Worm (Caenorhabditis elegans) whole organism, L2 larva: ENCODE data around the gene F10B5.3.

Experiments
- C34F6.9 ChIP-seq: fragments of 150-350 bp; optimal IDR thresholded peaks from 2 replicates; lab custom pipeline; 2014; ENCODE audit warnings: missing biosample characterization, missing genetic modification characterization
- R02D3.7 ChIP-seq: fragments of 150-350 bp; optimal IDR thresholded peaks from 2 replicates; lab custom pipeline; 2014; ENCODE audit warnings: missing biosample characterization, missing genetic modification characterization
- Y55F3AM.14 ChIP-seq: fragments of 200-800 bp; sonication (Bioruptor generic); optimal IDR thresholded peaks from 2 replicates; lab custom pipeline; 2018; ENCODE audit warnings: mild to moderate bottlenecking, missing genetic modification characterization, missing compliant biosample characterization
- ZK546.5 ChIP-seq: sonication (generic microtip); optimal IDR thresholded peaks from 2 replicates; lab custom pipeline; 2017; ENCODE audit warnings: missing biosample characterization, missing genetic modification characterization
- alr-1 ChIP-seq: fragments of 150-350 bp; optimal IDR thresholded peaks from 2 replicates; lab custom pipeline; 2014; ENCODE audit warnings: missing biosample characterization, missing genetic modification characterization
- aly-2 ChIP-seq: fragments of 150-350 bp; optimal IDR thresholded peaks from 2 replicates; lab custom pipeline; 2014; ENCODE audit warnings: missing biosample characterization, missing genetic modification characterization
- ceh-82 ChIP-seq: fragments of 150-350 bp; optimal IDR thresholded peaks from 2 replicates; lab custom pipeline; 2014; ENCODE audit warnings: missing biosample characterization, missing genetic modification characterization
- crh-2 ChIP-seq: sonication (generic microtip); optimal IDR thresholded peaks from 2 replicates; lab custom pipeline; 2017; ENCODE audit warnings: missing biosample characterization, missing genetic modification characterization
- dmd-4 ChIP-seq: sonication (generic microtip); optimal IDR thresholded peaks from 2 replicates; lab custom pipeline; 2017; ENCODE audit warnings: missing biosample characterization, missing genetic modification characterization
- egl-27 ChIP-seq: sonication (generic microtip); optimal IDR thresholded peaks from 3 replicates; lab custom pipeline; 2017; ENCODE audit warnings: missing biosample characterization, missing genetic modification reagents, missing genetic modification characterization
- fos-1 ChIP-seq: fragments of 150-350 bp; optimal IDR thresholded peaks from 2 replicates; lab custom pipeline; 2014; ENCODE audit warnings: missing biosample characterization, missing genetic modification characterization
- gmeb-1 ChIP-seq: fragments of 150-350 bp; optimal IDR thresholded peaks from 2 replicates; lab custom pipeline; 2014; ENCODE audit warnings: missing biosample characterization, missing genetic modification characterization
- lin-11 ChIP-seq: fragments of 150-350 bp; sonication (generic microtip); optimal IDR thresholded peaks from 2 replicates; lab custom pipeline; 2014; ENCODE audit warnings: missing biosample characterization, missing genetic modification characterization, inconsistent platforms, mixed read lengths
- lin-13 ChIP-seq: fragments of 150-350 bp; optimal IDR thresholded peaks from 2 replicates; lab custom pipeline; 2014; ENCODE audit warnings: missing biosample characterization, missing genetic modification reagents, missing genetic modification characterization
- lin-39 ChIP-seq: fragments of 150-350 bp; optimal IDR thresholded peaks from 2 replicates; lab custom pipeline; 2014; ENCODE audit warnings: missing biosample characterization, missing genetic modification reagents, missing genetic modification characterization
- lsy-2 ChIP-seq, 2 experiments: fragments of 150-350 bp in 1 of 2; sonication (generic microtip) in 1 of 2; optimal IDR thresholded peaks; 2 replicates each; lab custom pipeline; 2014 to 2017; ENCODE audit warnings: missing biosample characterization in 2 of 2, missing genetic modification characterization in 2 of 2
- mab-5 ChIP-seq: fragments of 150-350 bp; optimal IDR thresholded peaks from 2 replicates; lab custom pipeline; 2014; ENCODE audit warnings: missing biosample characterization, missing genetic modification characterization
- mbf-1 ChIP-seq: sonication (generic microtip); optimal IDR thresholded peaks from 2 replicates; lab custom pipeline; 2017; ENCODE audit warnings: missing biosample characterization, missing genetic modification characterization
- mdl-1 ChIP-seq, 2 experiments: fragments of 150-350 bp in 1 of 2; sonication (generic microtip) in 1 of 2; optimal IDR thresholded peaks; 2 replicates each; lab custom pipeline; 2017; ENCODE audit warnings: missing biosample characterization in 2 of 2, missing genetic modification characterization in 2 of 2
- nhr-10 ChIP-seq: sonication (generic microtip); optimal IDR thresholded peaks from 2 replicates; lab custom pipeline; 2017; ENCODE audit warnings: missing biosample characterization, missing genetic modification characterization
- nhr-11 ChIP-seq: fragments of 150-350 bp; optimal IDR thresholded peaks from 2 replicates; lab custom pipeline; 2014; ENCODE audit warnings: missing biosample characterization, missing genetic modification characterization
- nhr-12 ChIP-seq: fragments of 150-350 bp; optimal IDR thresholded peaks from 2 replicates; lab custom pipeline; 2014; ENCODE audit warnings: missing biosample characterization, missing genetic modification characterization
- nhr-21 ChIP-seq: fragments of 150-350 bp; optimal IDR thresholded peaks from 2 replicates; lab custom pipeline; 2014; ENCODE audit warnings: missing biosample characterization, missing genetic modification characterization
- nhr-23 ChIP-seq: fragments of 150-350 bp; optimal IDR thresholded peaks from 2 replicates; lab custom pipeline; 2014; ENCODE audit warnings: missing biosample characterization, missing genetic modification reagents, missing genetic modification characterization
- nhr-25 ChIP-seq: fragments of 150-350 bp; sonication (generic microtip); optimal IDR thresholded peaks from 3 replicates; lab custom pipeline; 2014; ENCODE audit warnings: missing biosample characterization, missing genetic modification characterization
- nhr-77 ChIP-seq: fragments of 150-350 bp; optimal IDR thresholded peaks from 2 replicates; lab custom pipeline; 2014; ENCODE audit warnings: missing biosample characterization, missing genetic modification characterization
- peb-1 ChIP-seq: fragments of 150-350 bp; optimal IDR thresholded peaks from 2 replicates; lab custom pipeline; 2014; ENCODE audit warnings: missing biosample characterization, missing genetic modification characterization
- skn-1 ChIP-seq: sonication (generic microtip); optimal IDR thresholded peaks from 2 replicates; lab custom pipeline; 2017; ENCODE audit warnings: missing biosample characterization, missing genetic modification characterization
- sma-3 ChIP-seq: sonication (generic microtip); optimal IDR thresholded peaks from 2 replicates; lab custom pipeline; 2016; ENCODE audit warnings: missing genetic modification reagents, missing genetic modification characterization, missing compliant biosample characterization
- sma-9 ChIP-seq, 2 experiments: fragments of 150-350 bp in 1 of 2; sonication (generic microtip) in 1 of 2; optimal IDR thresholded peaks; 2 replicates each; lab custom pipeline; 2014 to 2016; ENCODE audit warnings: missing genetic modification characterization in 2 of 2, mild to moderate bottlenecking in 1 of 2, missing biosample characterization in 1 of 2, missing compliant biosample characterization in 1 of 2, missing genetic modification reagents in 1 of 2, moderate library complexity in 1 of 2
- snpc-4 ChIP-seq: fragments of 150-350 bp; optimal IDR thresholded peaks from 2 replicates; lab custom pipeline; 2014; ENCODE audit warnings: missing biosample characterization, missing genetic modification characterization
- unc-39 ChIP-seq: fragments of 150-350 bp; optimal IDR thresholded peaks from 2 replicates; lab custom pipeline; 2014; ENCODE audit warnings: missing biosample characterization, missing genetic modification characterization
- unc-55 ChIP-seq: fragments of 150-350 bp; sonication (generic microtip); optimal IDR thresholded peaks from 3 replicates; lab custom pipeline; 2014; ENCODE audit warnings: missing biosample characterization, missing genetic modification reagents, missing genetic modification characterization
- unc-62 ChIP-seq: fragments of 150-350 bp; optimal IDR thresholded peaks from 2 replicates; lab custom pipeline; 2014; ENCODE audit warnings: missing biosample characterization, missing genetic modification reagents, missing genetic modification characterization
- zag-1 ChIP-seq: fragments of 150-350 bp; optimal IDR thresholded peaks from 2 replicates; lab custom pipeline; 2014; ENCODE audit warnings: missing biosample characterization, missing genetic modification characterization
- ztf-11 ChIP-seq: sonication (generic microtip); optimal IDR thresholded peaks from 2 replicates; lab custom pipeline; 2017; ENCODE audit warnings: missing biosample characterization, missing genetic modification characterization
- ztf-4 ChIP-seq: fragments of 150-350 bp; optimal IDR thresholded peaks from 2 replicates; lab custom pipeline; 2014; ENCODE audit warnings: missing biosample characterization, missing genetic modification characterization

The F10B5.3 gene

ce11 chrII:8174148-8174547 lies 24.3 kb upstream of the F10B5.3 start:
- TF ChIP-seq gmeb-1 (no peak), lin-11 (no peak), peb-1 (no peak), fos-1 (tag; lab: Kevin White, UChicago) (no peak), mbf-1 (no peak), aly-2 (tag; lab: Kevin White, UChicago) (no peak), nhr-25 (tag; lab: Kevin White, UChicago) (no peak), alr-1 (tag; lab: Kevin White, UChicago) (no peak), lin-13 (no peak), dmd-4 (no peak), nhr-23 (tag; lab: Kevin White, UChicago) (no peak), snpc-4 (no peak), sma-9 (GFP tag; optimal IDR thresholded peaks at IDR 0.05; lab: Kevin White, UChicago) (no peak), sma-9 (tag; optimal IDR thresholded peaks at IDR 0.05; lab: Kevin White, UChicago) (no peak), egl-27 (tag; lab: Kevin White, UChicago) (no peak), ztf-4 (tag; lab: Kevin White, UChicago) (no peak), unc-62 (GFP tag; lab: Kevin White, UChicago) (no peak), skn-1 (tag; lab: Kevin White, UChicago) (no peak), lin-39 (no peak), unc-39 (no peak), R02D3.7 (tag; lab: Kevin White, UChicago) (no peak)
- TF ChIP-seq, all 48 proteins: peak for 0

ce11 chrII:8173449-8173848 lies 23.6 kb upstream of the F10B5.3 start, which contains the start of the genes decr-1.3 and T05C12.1:
TSS of gene decr-1.3 (minus strand) at chrII:8173549.
TSS of gene T05C12.1 (plus strand) at chrII:8173680.
- no peak for TF ChIP-seq skn-1 (tag; lab: Kevin White, UChicago)
- TF ChIP-seq unc-55 (GFP tag; lab: Kevin White, UChicago), result no peak
- no peak for TF ChIP-seq lin-39
- no peak for TF ChIP-seq zag-1 (tag; lab: Kevin White, UChicago)
- TF ChIP-seq nhr-11 (tag; lab: Kevin White, UChicago), result no peak
- TF ChIP-seq mdl-1 (tag; optimal IDR thresholded peaks at IDR 0.05; lab: Kevin White, UChicago), result no peak
- no peak for TF ChIP-seq nhr-25 (tag; lab: Kevin White, UChicago)
- TF ChIP-seq ceh-82, result no peak
- no peak for TF ChIP-seq lsy-2 (tag; optimal IDR thresholded peaks at IDR 0.05; lab: Kevin White, UChicago)
- TF ChIP-seq ztf-4 (tag; lab: Kevin White, UChicago), result no peak

- no peak for TF ChIP-seq lin-13
- no peak for TF ChIP-seq ZK546.5 (tag; lab: Kevin White, UChicago)
- no peak for TF ChIP-seq sma-3 (GFP tag; lab: Kevin White, UChicago)
- no peak for TF ChIP-seq nhr-77
- TF ChIP-seq fos-1 (tag; lab: Kevin White, UChicago), result no peak
- no peak for TF ChIP-seq Y55F3AM.14 (GFP tag; lab: Kevin White, UChicago)
- no peak for TF ChIP-seq nhr-12 (tag; lab: Kevin White, UChicago)
- TF ChIP-seq peb-1, result no peak
- TF ChIP-seq unc-39, result no peak
- TF ChIP-seq ztf-4 (tag; lab: Kevin White, UChicago), result no peak
- no peak for TF ChIP-seq alr-1 (tag; lab: Kevin White, UChicago)
- TF ChIP-seq snpc-4, result no peak
- no peak for TF ChIP-seq C34F6.9
- no peak for TF ChIP-seq nhr-25 (tag; lab: Kevin White, UChicago)
- no peak for TF ChIP-seq crh-2 (tag; lab: Kevin White, UChicago)
Observed at ce11 chrII:8170374-8170773, 20.5 kb upstream of the F10B5.3 start, which contains the start of gene T05C12.11. TSS of gene T05C12.11 (minus strand) at chrII:8170474.

ce11 chrII:8169283-8169682 lies 19.5 kb upstream of the F10B5.3 start, which contains the start of gene T05C12.15:
TSS of gene T05C12.15 (plus strand) at chrII:8169583.
- TF ChIP-seq nhr-25 (tag; lab: Kevin White, UChicago) (no peak), mab-5 (tag; lab: Kevin White, UChicago) (no peak), ztf-11 (tag; lab: Kevin White, UChicago) (no peak), unc-55 (GFP tag; lab: Kevin White, UChicago) (no peak), nhr-10 (tag; lab: Kevin White, UChicago) (no peak), nhr-21 (no peak)
